Fruit fly (Drosophila melanogaster) whole organism, embryonic: Measurements from ENCODE around the gene dome.
A peak's percentile ranks its signal among the peaks of the same experiment; 100 is the strongest.

Experiments used
- Ada2b ChIP-seq: fragments of 200-800 bp; sonication (Bioruptor generic); IDR thresholded peaks from 2 replicates; pipeline ENCODE4 v1.3.6; 2022; ENCODE audit warnings: missing biosample characterization, missing genetic modification characterization
- Antp ChIP-seq: fragments of 200-800 bp; sonication (Bioruptor generic); optimal IDR thresholded peaks from 3 replicates; lab custom pipeline; 2016; ENCODE audit warnings: missing biosample characterization, missing genetic modification characterization
- Atf6 ChIP-seq: fragments of 200-800 bp; sonication (Bioruptor generic); IDR thresholded peaks from 2 replicates; pipeline ENCODE4 v1.3.6; 2022; ENCODE audit warnings: missing biosample characterization, missing genetic modification characterization
- CG10979 ChIP-seq: fragments of 200-800 bp; sonication (Bioruptor generic); optimal IDR thresholded peaks from 2 replicates; lab custom pipeline; 2018; ENCODE audit warnings: missing biosample characterization, mild to moderate bottlenecking, missing genetic modification characterization, moderate library complexity
- CG11247 ChIP-seq: fragments of 200-800 bp; sonication (Bioruptor generic); IDR thresholded peaks from 2 replicates; pipeline ENCODE4 v1.3.6; 2022; ENCODE audit warnings: missing biosample characterization, missing genetic modification characterization
- CG11723 ChIP-seq: fragments of 200-800 bp; sonication (Bioruptor generic); optimal IDR thresholded peaks from 2 replicates; lab custom pipeline; 2017; ENCODE audit warnings: missing biosample characterization, mild to moderate bottlenecking, missing genetic modification characterization
- CG1233 ChIP-seq: fragments of 200-800 bp; sonication (Bioruptor generic); optimal IDR thresholded peaks from 4 replicates; lab custom pipeline; 2018; ENCODE audit warnings: missing biosample characterization, mild to moderate bottlenecking, missing genetic modification characterization
- CG13424 ChIP-seq: fragments of 200-800 bp; sonication (Bioruptor generic); optimal IDR thresholded peaks from 2 replicates; lab custom pipeline; 2019; ENCODE audit warnings: missing biosample characterization, mild to moderate bottlenecking, missing genetic modification characterization, moderate library complexity
- CG14050 ChIP-seq: fragments of 200-800 bp; sonication (Bioruptor generic); IDR thresholded peaks from 3 replicates; pipeline ENCODE4 v1.3.6; 2022; ENCODE audit warnings: missing biosample characterization, missing genetic modification characterization
- CG15073 ChIP-seq: fragments of 200-800 bp; sonication (Bioruptor generic); optimal IDR thresholded peaks from 2 replicates; lab custom pipeline; 2016; ENCODE audit warnings: missing biosample characterization, missing genetic modification characterization
- CG15601 ChIP-seq: fragments of 200-800 bp; sonication (Bioruptor generic); optimal IDR thresholded peaks from 3 replicates; lab custom pipeline; 2019; ENCODE audit warnings: missing biosample characterization, mild to moderate bottlenecking, missing genetic modification characterization, moderate library complexity
- CG3838 ChIP-seq: fragments of 200-800 bp; sonication (Bioruptor generic); optimal IDR thresholded peaks from 3 replicates; lab custom pipeline; 2016; ENCODE audit warnings: missing biosample characterization, missing genetic modification characterization
- CG4404 ChIP-seq: fragments of 200-800 bp; sonication (Bioruptor generic); IDR thresholded peaks from 2 replicates; pipeline ENCODE4 v1.3.6; 2022; ENCODE audit warnings: missing biosample characterization, missing genetic modification characterization
- CG6683 ChIP-seq: fragments of 200-800 bp; sonication (Bioruptor generic); optimal IDR thresholded peaks from 2 replicates; lab custom pipeline; 2017; ENCODE audit warnings: missing biosample characterization, mild to moderate bottlenecking, missing genetic modification characterization, missing genetic modification reagents
- CG6791 ChIP-seq: fragments of 200-800 bp; sonication (Bioruptor generic); IDR thresholded peaks from 3 replicates; pipeline ENCODE4 v1.3.6; 2022; ENCODE audit warnings: missing biosample characterization, missing genetic modification characterization; ENCODE audit not compliant: partially characterized antibody
- CG7357 ChIP-seq: fragments of 200-800 bp; sonication (Bioruptor generic); IDR thresholded peaks from 3 replicates; pipeline ENCODE4 v1.3.6; 2022; ENCODE audit warnings: missing biosample characterization, missing genetic modification characterization
- CoRest ChIP-seq: fragments of 200-800 bp; sonication (Bioruptor generic); optimal IDR thresholded peaks from 3 replicates; lab custom pipeline; 2018; ENCODE audit warnings: missing biosample characterization, mild to moderate bottlenecking, missing genetic modification characterization, moderate library complexity
- D19B ChIP-seq: fragments of 200-800 bp; sonication (Bioruptor generic); optimal IDR thresholded peaks from 2 replicates; lab custom pipeline; 2017; ENCODE audit warnings: missing biosample characterization, mild to moderate bottlenecking, missing genetic modification characterization
- Dbx ChIP-seq: fragments of 200-800 bp; sonication (Bioruptor generic); IDR thresholded peaks from 3 replicates; pipeline ENCODE4 v1.3.6; 2022; ENCODE audit warnings: missing biosample characterization, missing genetic modification characterization
- Doc2 ChIP-seq: fragments of 200-800 bp; sonication (Bioruptor generic); IDR thresholded peaks from 2 replicates; pipeline ENCODE4 v1.3.6; 2022; ENCODE audit warnings: missing biosample characterization, missing genetic modification characterization
- Elba2 ChIP-seq: fragments of 200-800 bp; sonication (Bioruptor generic); optimal IDR thresholded peaks from 3 replicates; lab custom pipeline; 2016; ENCODE audit warnings: missing biosample characterization, missing genetic modification characterization
- Fer3 ChIP-seq: fragments of 200-800 bp; sonication (Bioruptor generic); optimal IDR thresholded peaks from 2 replicates; lab custom pipeline; 2018; ENCODE audit warnings: missing biosample characterization, mild to moderate bottlenecking, missing genetic modification characterization, moderate library complexity
- HHEX ChIP-seq: fragments of 200-800 bp; sonication (Bioruptor generic); optimal IDR thresholded peaks from 3 replicates; lab custom pipeline; 2017; ENCODE audit warnings: missing biosample characterization, mild to moderate bottlenecking, missing genetic modification characterization, missing genetic modification reagents
- HLH4C ChIP-seq: fragments of 200-800 bp; sonication (Bioruptor generic); IDR thresholded peaks from 3 replicates; pipeline ENCODE4 v1.3.6; 2022; ENCODE audit warnings: missing biosample characterization, missing genetic modification characterization; ENCODE audit not compliant: partially characterized antibody
- HLH54F ChIP-seq: fragments of 200-800 bp; sonication (Bioruptor generic); optimal IDR thresholded peaks from 3 replicates; lab custom pipeline; 2016; ENCODE audit warnings: missing biosample characterization, missing genetic modification characterization
- Hand ChIP-seq: fragments of 200-800 bp; sonication (Bioruptor generic); optimal IDR thresholded peaks from 2 replicates; lab custom pipeline; 2017; ENCODE audit warnings: mild to moderate bottlenecking, missing biosample characterization, missing genetic modification reagents, missing genetic modification characterization
- HmgZ ChIP-seq: fragments of 200-800 bp; sonication (Bioruptor generic); optimal IDR thresholded peaks from 2 replicates; lab custom pipeline; 2018; ENCODE audit warnings: missing biosample characterization, mild to moderate bottlenecking, missing genetic modification characterization
- Jarid2 ChIP-seq: fragments of 200-800 bp; sonication (Bioruptor generic); optimal IDR thresholded peaks from 3 replicates; lab custom pipeline; 2017; ENCODE audit warnings: mild to moderate bottlenecking, missing biosample characterization, missing genetic modification reagents, missing genetic modification characterization
- Mes4 ChIP-seq: fragments of 200-800 bp; sonication (Bioruptor generic); optimal IDR thresholded peaks from 2 replicates; lab custom pipeline; 2016; ENCODE audit warnings: missing biosample characterization, missing genetic modification characterization
- NC2α ChIP-seq: fragments of 200-800 bp; sonication (Bioruptor generic); optimal IDR thresholded peaks from 2 replicates; lab custom pipeline; 2016; ENCODE audit warnings: missing biosample characterization, missing genetic modification characterization
- Nf-YB ChIP-seq: fragments of 200-800 bp; sonication (Bioruptor generic); optimal IDR thresholded peaks from 3 replicates; lab custom pipeline; 2019; ENCODE audit warnings: missing biosample characterization, mild to moderate bottlenecking, missing genetic modification characterization, moderate library complexity
- TFAM ChIP-seq: fragments of 200-800 bp; sonication (Bioruptor generic); optimal IDR thresholded peaks from 2 replicates; lab custom pipeline; 2017; ENCODE audit warnings: missing biosample characterization, missing genetic modification characterization, inconsistent platforms
- Trl ChIP-seq, 3 experiments: fragments of >200 bp in 2 of 3; fragments of 200-800 bp in 1 of 3; sonication (Bioruptor generic) in 1 of 3; optimal IDR thresholded peaks; 2 replicates in 1 of 3; 3 replicates in 2 of 3; lab custom pipeline; 2016 to 2017; ENCODE audit warnings: missing biosample characterization in 1 of 3, missing genetic modification characterization in 1 of 3
- ash1 ChIP-seq: fragments of 200-800 bp; sonication (Bioruptor generic); optimal IDR thresholded peaks from 2 replicates; lab custom pipeline; 2018; ENCODE audit warnings: missing biosample characterization, mild to moderate bottlenecking, missing genetic modification characterization
- cg ChIP-seq: fragments of 200-800 bp; sonication (Bioruptor generic); optimal IDR thresholded peaks from 3 replicates; lab custom pipeline; 2019; ENCODE audit warnings: missing biosample characterization, mild to moderate bottlenecking, missing genetic modification characterization, moderate library complexity
- dimm ChIP-seq: fragments of 200-800 bp; sonication (Bioruptor generic); IDR thresholded peaks from 2 replicates; pipeline ENCODE4 v1.3.6; 2022; ENCODE audit warnings: missing biosample characterization, missing genetic modification characterization
- gce ChIP-seq: fragments of 200-800 bp; sonication (Bioruptor generic); IDR thresholded peaks from 3 replicates; pipeline ENCODE4 v1.3.6; 2022; ENCODE audit warnings: missing biosample characterization, missing genetic modification characterization
- grau ChIP-seq: fragments of 200-800 bp; optimal IDR thresholded peaks from 3 replicates; lab custom pipeline; 2019; ENCODE audit warnings: missing biosample characterization, mild to moderate bottlenecking, missing genetic modification characterization, moderate library complexity
- hb ChIP-seq: fragments of 200-800 bp; sonication (Bioruptor generic); IDR thresholded peaks from 3 replicates; pipeline ENCODE4 v1.3.6; 2022; ENCODE audit warnings: missing biosample characterization, missing genetic modification characterization; ENCODE audit not compliant: partially characterized antibody
- inv ChIP-seq: fragments of 200-800 bp; sonication (Bioruptor generic); IDR thresholded peaks from 2 replicates; pipeline ENCODE4 v1.3.6; 2022; ENCODE audit warnings: missing biosample characterization, missing genetic modification characterization; ENCODE audit not compliant: partially characterized antibody
- luna ChIP-seq: fragments of 200-800 bp; sonication (Bioruptor generic); optimal IDR thresholded peaks from 2 replicates; lab custom pipeline; 2016; ENCODE audit warnings: missing biosample characterization, missing genetic modification characterization
- mam ChIP-seq: fragments of 200-800 bp; sonication (Bioruptor generic); optimal IDR thresholded peaks from 3 replicates; lab custom pipeline; 2016; ENCODE audit warnings: missing biosample characterization, missing genetic modification characterization
- mld ChIP-seq: fragments of 200-800 bp; sonication (Bioruptor generic); IDR thresholded peaks from 3 replicates; pipeline ENCODE4 v1.3.6; 2022; ENCODE audit warnings: missing biosample characterization, missing genetic modification characterization; ENCODE audit not compliant: partially characterized antibody
- nau ChIP-seq: fragments of 200-800 bp; sonication (Bioruptor generic); optimal IDR thresholded peaks from 3 replicates; lab custom pipeline; 2017; ENCODE audit warnings: missing biosample characterization, mild to moderate bottlenecking, missing genetic modification characterization, missing genetic modification reagents
- p53 ChIP-seq: fragments of 200-800 bp; sonication (Bioruptor generic); optimal IDR thresholded peaks from 2 replicates; lab custom pipeline; 2016; ENCODE audit warnings: missing biosample characterization, missing genetic modification characterization
- pho ChIP-seq: fragments of 200-800 bp; sonication (Bioruptor generic); optimal IDR thresholded peaks from 2 replicates; lab custom pipeline; 2016; ENCODE audit warnings: missing biosample characterization, missing genetic modification characterization
- pita ChIP-seq: fragments of 200-800 bp; sonication (Bioruptor generic); optimal IDR thresholded peaks from 2 replicates; lab custom pipeline; 2017; ENCODE audit warnings: missing biosample characterization, mild to moderate bottlenecking, missing genetic modification characterization
- ttk ChIP-seq: fragments of 200-800 bp; sonication (Bioruptor generic); IDR thresholded peaks from 2 replicates; pipeline ENCODE4 v2.1.2; 2022; ENCODE audit warnings: missing biosample characterization, missing genetic modification characterization
- vnd ChIP-seq: fragments of 200-800 bp; sonication (Bioruptor generic); IDR thresholded peaks from 3 replicates; pipeline ENCODE4 v1.3.6; 2022; ENCODE audit warnings: missing biosample characterization, missing genetic modification characterization; ENCODE audit not compliant: partially characterized antibody
- vvl ChIP-seq: fragments of 200-800 bp; sonication (Bioruptor generic); IDR thresholded peaks from 2 replicates; pipeline ENCODE4 v1.3.6; 2022; ENCODE audit warnings: missing biosample characterization, missing genetic modification characterization

The dome gene

DNA sequence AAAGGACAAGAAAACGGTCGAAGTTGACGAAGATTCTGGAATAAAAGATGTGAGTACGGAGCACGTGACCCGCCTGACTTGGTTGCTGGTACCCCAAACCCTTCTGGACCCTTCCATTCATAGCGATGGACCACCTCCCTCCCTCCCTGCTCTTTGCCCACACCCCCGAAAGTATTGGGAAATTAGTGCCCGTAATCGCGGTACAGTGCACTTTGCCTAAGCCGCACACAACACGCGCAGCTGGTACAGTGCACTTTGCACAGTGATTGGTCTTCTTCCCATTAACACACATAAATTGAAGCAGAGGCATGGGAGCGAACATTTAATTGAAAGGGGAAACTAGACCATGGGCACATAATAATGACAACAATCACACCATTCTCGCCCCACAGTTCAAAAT is 730 bp upstream of the dome start (continued):
- TF ChIP-seq CG10979: no peak
- no peak for TF ChIP-seq CG13424
- TF ChIP-seq CG11723 (GFP tag; lab: Kevin White, UChicago): no peak
- no peak for TF ChIP-seq Antp (GFP tag; lab: Kevin White, UChicago)
- no peak for TF ChIP-seq Mes4 (GFP tag; lab: Kevin White, UChicago)
- TF ChIP-seq mam (GFP tag; lab: Kevin White, UChicago): no peak
- TF ChIP-seq gce (GFP tag; lab: Robert Waterston, UW): no peak
- TF ChIP-seq CoRest (tag; lab: Kevin White, UChicago): no peak
- no peak for TF ChIP-seq Hand (GFP tag; lab: Kevin White, UChicago)
- no peak for TF ChIP-seq CG3838 (GFP tag; lab: Kevin White, UChicago)
- TF ChIP-seq grau: peak; percentile 86
- no peak for TF ChIP-seq CG11247 (GFP tag; lab: Robert Waterston, UW)
- TF ChIP-seq ttk (GFP tag; lab: Robert Waterston, UW): no peak
- TF ChIP-seq TFAM (GFP tag; lab: Kevin White, UChicago): no peak
- TF ChIP-seq Elba2 (GFP tag; lab: Kevin White, UChicago): no peak
- TF ChIP-seq vvl (GFP tag; lab: Robert Waterston, UW): no peak

- TF ChIP-seq CG1233 (GFP tag; lab: Kevin White, UChicago) (no peak), ash1 (GFP tag; lab: Kevin White, UChicago) (no peak), HLH4C (GFP tag; lab: Robert Waterston, UW) (peak; percentile 64; the same call in 2 of the 3 replicates), inv (GFP tag; lab: Robert Waterston, UW) (peak; percentile 12; the same call in 1 of the 2 replicates), luna (no peak), Dbx (GFP tag; lab: Robert Waterston, UW) (no peak), Jarid2 (GFP tag; lab: Kevin White, UChicago) (no peak), Doc2 (GFP tag; lab: Robert Waterston, UW) (no peak), Atf6 (GFP tag; lab: Robert Waterston, UW) (no peak), vnd (GFP tag; lab: Robert Waterston, UW) (0 out of 3 replicates have a peak, but pooled peaks have one; percentile 43), mld (0 out of 3 replicates have a peak, but pooled peaks have one; percentile 17), HLH54F (GFP tag; lab: Kevin White, UChicago) (no peak), CG14050 (GFP tag; lab: Robert Waterston, UW) (no peak), Ada2b (GFP tag; lab: Robert Waterston, UW) (no peak), CG4404 (GFP tag; lab: Robert Waterston, UW) (no peak), D19B (peak; percentile 51), CG15073 (GFP tag; lab: Kevin White, UChicago) (no peak), Fer3 (no peak), nau (GFP tag; lab: Kevin White, UChicago) (no peak), CG6683 (no peak), pita (GFP tag; lab: Kevin White, UChicago) (no peak), HHEX (GFP tag; lab: Kevin White, UChicago) (no peak), cg (no peak), hb (peak; percentile 57; the same call in 1 of the 3 replicates), CG15601 (no peak), pho (GFP tag; lab: Kevin White, UChicago) (no peak), dimm (GFP tag; lab: Robert Waterston, UW) (no peak), CG6791 (GFP tag; lab: Robert Waterston, UW) (peak; percentile 59; the same call in 1 of the 3 replicates), NC2α (GFP tag; lab: Kevin White, UChicago) (no peak), Nf-YB (no peak), CG7357 (no peak), p53 (GFP tag; lab: Kevin White, UChicago) (no peak), Trl (optimal IDR thresholded peaks at IDR 0.05; lab: Kevin White, UChicago) (no peak), Trl (GFP tag; optimal IDR thresholded peaks at IDR 0.05; lab: Kevin White, UChicago) (no peak), HmgZ (no peak)
Measured at dm6 chrX:19679207-19679606, 4.1 kb downstream of the dome start.
